Worm (Caenorhabditis elegans) whole organism, L4/young adult: ENCODE data around the gene lact-5.
"Not testable (repeated sequence)": the region's sequence is repeated elsewhere in the genome, so short reads cannot be mapped to it uniquely, and the experiment has no call there.

ENCODE experiments used
- W03F9.2 ChIP-seq: fragments of 150-350 bp; optimal IDR thresholded peaks from 2 replicates; lab custom pipeline; 2014; ENCODE audit warnings: missing biosample characterization, missing genetic modification characterization
- dao-5 ChIP-seq: sonication (generic microtip); optimal IDR thresholded peaks from 2 replicates; lab custom pipeline; 2016; ENCODE audit warnings: missing genotype, missing genetic modification characterization, moderate library complexity, missing compliant biosample characterization
- him-1 ChIP-seq: sonication (generic microtip); optimal IDR thresholded peaks from 2 replicates; lab custom pipeline; 2016; ENCODE audit warnings: missing genotype, missing genetic modification reagents, missing genetic modification characterization, missing compliant biosample characterization

lact-5 gene

ce11 chrII:4849885-4850284 lies 28.3 kb upstream of the lact-5 start, which contains the start of gene T23B7.3:
TSS of gene T23B7.3 (plus strand) at chrII:4850185.
- no peak for TF ChIP-seq him-1 (tag; lab: Kevin White, UChicago)
- TF ChIP-seq W03F9.2, result no peak
- no peak for TF ChIP-seq dao-5 (tag; lab: Kevin White, UChicago)

- not testable (repeated sequence) for TF ChIP-seq dao-5 (tag; lab: Kevin White, UChicago); him-1 (tag; lab: Kevin White, UChicago); W03F9.2
These were observed 20.7 kb upstream of the lact-5 start, which contains the start of the genes T23B7.2 and nspd-4 for ce11 chrII:4842143-4842658. TSS of gene T23B7.2 (minus strand) at chrII:4842243. TSS of gene nspd-4 (plus strand) at chrII:4842608.

ce11 chrII:4837659-4838058 lies 16.1 kb upstream of the lact-5 start, which contains the start of gene C33F10.12:
TSS of gene C33F10.12 (minus strand) at chrII:4837759.
- TF ChIP-seq dao-5 (tag; lab: Kevin White, UChicago) (no peak), W03F9.2 (no peak), him-1 (tag; lab: Kevin White, UChicago) (no peak)

ce11 chrII:4834761-4835160 lies 13.2 kb upstream of the lact-5 start, which contains the start of the genes C33F10.11 and C33F10.1:
TSS of gene C33F10.11 (minus strand) at chrII:4834861.
TSS of gene C33F10.1 (plus strand) at chrII:4835023.
- TF ChIP-seq W03F9.2 (no peak), him-1 (tag; lab: Kevin White, UChicago) (no peak), dao-5 (tag; lab: Kevin White, UChicago) (no peak)

- TF ChIP-seq him-1 (tag; lab: Kevin White, UChicago), result no peak
- peak; percentile 35 for TF ChIP-seq W03F9.2
These were observed 6.4 kb upstream of the lact-5 start, which contains the start of the genes fbxb-88 and tbck-1 for ce11 chrII:4827734-4828609. TSS of gene fbxb-88 (minus strand) at chrII:4827884. TSS of gene tbck-1 (plus strand) at chrII:4828559.

ce11 chrII:4825133-4825532 lies 3.6 kb upstream of the lact-5 start, which contains the start of the genes C33F10.8 and msp-40:
TSS of gene C33F10.8 (minus strand) at chrII:4825233.
TSS of gene msp-40 (plus strand) at chrII:4825414.
- TF ChIP-seq W03F9.2; dao-5 (tag; lab: Kevin White, UChicago); him-1 (tag; lab: Kevin White, UChicago): not testable (repeated sequence)

ce11 chrII:4822610-4823009 lies 1.1 kb upstream of the lact-5 start:
- no peak for TF ChIP-seq dao-5 (tag; lab: Kevin White, UChicago)
- TF ChIP-seq W03F9.2, result no peak
- TF ChIP-seq him-1 (tag; lab: Kevin White, UChicago), result no peak

- TF ChIP-seq him-1 (tag; lab: Kevin White, UChicago) (no peak), W03F9.2 (no peak), dao-5 (tag; lab: Kevin White, UChicago) (no peak)
These were observed 2.8 kb downstream of the lact-5 start for ce11 chrII:4818780-4819179.

- no peak for TF ChIP-seq W03F9.2
- no peak for TF ChIP-seq him-1 (tag; lab: Kevin White, UChicago)
- TF ChIP-seq dao-5 (tag; lab: Kevin White, UChicago), result no peak
These were observed 6.2 kb downstream of the lact-5 start for ce11 chrII:4815356-4815755.

ce11 chrII:4811986-4812385 lies 9.6 kb downstream of the lact-5 start, which contains the start of gene rig-6:
TSS of gene rig-6 (minus strand) at chrII:4812086.
- TF ChIP-seq him-1 (tag; lab: Kevin White, UChicago) (no peak), dao-5 (tag; lab: Kevin White, UChicago) (no peak), W03F9.2 (no peak)

ce11 chrII:4806726-4807125 lies 14.8 kb downstream of the lact-5 start:
- TF ChIP-seq dao-5 (tag; lab: Kevin White, UChicago) (no peak), him-1 (tag; lab: Kevin White, UChicago) (no peak), W03F9.2 (no peak)

- no peak for TF ChIP-seq him-1 (tag; lab: Kevin White, UChicago)
- TF ChIP-seq dao-5 (tag; lab: Kevin White, UChicago), result no peak
- TF ChIP-seq W03F9.2, result no peak
These were observed 15.3 kb downstream of the lact-5 start for ce11 chrII:4806261-4806660.

- TF ChIP-seq W03F9.2, result no peak
- no peak for TF ChIP-seq him-1 (tag; lab: Kevin White, UChicago)
- TF ChIP-seq dao-5 (tag; lab: Kevin White, UChicago), result no peak
These were observed 15.7 kb downstream of the lact-5 start for ce11 chrII:4805799-4806198.

- TF ChIP-seq him-1 (tag; lab: Kevin White, UChicago), result no peak
These were observed 18.6 kb downstream of the lact-5 start for ce11 chrII:4802917-4803316.
